Fruit fly (Drosophila melanogaster) whole organism, embryonic: ENCODE measurements around the gene msn.

Experiments used
- CG13296 ChIP-seq: fragments of 200-800 bp; sonication (Bioruptor generic); optimal IDR thresholded peaks from 3 replicates; lab custom pipeline; 2018; ENCODE audit warnings: missing biosample characterization, mild to moderate bottlenecking, missing genetic modification characterization
- CG17802 ChIP-seq: fragments of 200-800 bp; sonication (Bioruptor generic); optimal IDR thresholded peaks from 2 replicates; lab custom pipeline; 2018; ENCODE audit warnings: missing biosample characterization, mild to moderate bottlenecking, missing genetic modification characterization, moderate library complexity
- CG2120 ChIP-seq: fragments of 200-800 bp; sonication (Bioruptor generic); optimal IDR thresholded peaks from 3 replicates; lab custom pipeline; 2016; ENCODE audit warnings: missing biosample characterization, missing genetic modification characterization
- CG8281 ChIP-seq: fragments of 200-800 bp; sonication (Bioruptor generic); optimal IDR thresholded peaks from 2 replicates; lab custom pipeline; 2018; ENCODE audit warnings: missing biosample characterization, mild to moderate bottlenecking, missing genetic modification characterization, moderate library complexity
- CG8765 ChIP-seq: fragments of 200-800 bp; sonication (Bioruptor generic); IDR thresholded peaks from 2 replicates; pipeline ENCODE4 v1.3.6; 2022; ENCODE audit warnings: missing biosample characterization, missing genetic modification characterization
- Ets65A ChIP-seq: fragments of 200-800 bp; sonication (Bioruptor generic); peaks from one replicate; lab custom pipeline; 2016; ENCODE audit warnings: missing biosample characterization, missing genetic modification characterization
- Sin3A ChIP-seq: fragments of >200 bp; optimal IDR thresholded peaks from 2 replicates; lab custom pipeline; 2018
- crc ChIP-seq: fragments of 200-800 bp; sonication (Bioruptor generic); optimal IDR thresholded peaks from 2 replicates; lab custom pipeline; 2016; ENCODE audit warnings: missing biosample characterization, missing genetic modification characterization
- croc ChIP-seq: fragments of 200-800 bp; sonication (Bioruptor generic); conservative IDR thresholded peaks from 3 replicates; pipeline ENCODE4 v1.3.6; 2022; ENCODE audit warnings: missing biosample characterization, missing genetic modification characterization
- ems ChIP-seq: fragments of 200-800 bp; sonication (Bioruptor generic); optimal IDR thresholded peaks from 3 replicates; lab custom pipeline; 2016; ENCODE audit warnings: missing biosample characterization, missing genetic modification characterization
- lov ChIP-seq, 2 experiments: fragments of 200-800 bp in 1 of 2; fragments of >200 bp in 1 of 2; sonication (Bioruptor generic) in 1 of 2; IDR thresholded peaks in 1 of 2; optimal IDR thresholded peaks in 1 of 2; 2 replicates in 1 of 2; 3 replicates in 1 of 2; pipeline versions ENCODE4 v1.3.6 to Lab custom; 2017 to 2022; ENCODE audit warnings: missing biosample characterization in 1 of 2, missing genetic modification characterization in 1 of 2
- tgo ChIP-seq: fragments of 200-800 bp; sonication (Bioruptor generic); IDR thresholded peaks from 3 replicates; pipeline ENCODE4 v1.3.6; 2022; ENCODE audit warnings: missing biosample characterization, missing genetic modification characterization
- tio ChIP-seq: fragments of 200-800 bp; sonication (Bioruptor generic); optimal IDR thresholded peaks from 2 replicates; lab custom pipeline; 2017; ENCODE audit warnings: missing biosample characterization, missing genetic modification characterization, inconsistent platforms
- toy ChIP-seq: fragments of 200-800 bp; sonication (Bioruptor generic); IDR thresholded peaks from 2 replicates; pipeline ENCODE4 v1.3.6; 2022; ENCODE audit warnings: missing biosample characterization, missing genetic modification characterization

DNA sequence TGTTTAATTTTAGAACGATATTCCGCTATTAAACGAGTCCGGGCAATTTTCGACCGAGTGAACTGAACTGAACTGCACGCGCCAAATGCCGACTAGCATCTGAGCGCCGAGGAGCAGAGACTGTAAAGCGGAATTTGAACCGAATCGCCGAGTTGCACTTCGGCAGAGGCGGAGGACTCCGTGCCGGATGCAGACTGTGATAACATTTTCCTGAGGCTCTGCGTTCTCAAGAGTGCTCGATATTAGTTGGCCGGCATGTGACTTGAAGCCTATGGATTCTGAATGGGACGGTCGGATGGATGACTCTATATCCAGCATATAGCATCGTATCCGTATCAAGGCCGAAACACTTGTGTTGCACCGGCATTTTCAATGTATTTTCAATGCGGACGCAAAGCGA lies 43.6 kb upstream of the msn start, which contains the start of gene Pxn:
- TF ChIP-seq Sin3A (no peak), CG2120 (GFP tag; lab: Kevin White, UChicago) (no peak), tio (GFP tag; lab: Kevin White, UChicago) (no peak), CG17802 (tag; lab: Kevin White, UChicago) (no peak), CG13296 (GFP tag; lab: Kevin White, UChicago) (no peak), ems (GFP tag; lab: Kevin White, UChicago) (no peak), CG8765 (GFP tag; lab: Robert Waterston, UW) (no peak), crc (GFP tag; lab: Kevin White, UChicago) (no peak), tgo (GFP tag; lab: Robert Waterston, UW) (no peak), lov (optimal IDR thresholded peaks at IDR 0.05; lab: Kevin White, UChicago) (no peak), lov (GFP tag; IDR thresholded peaks at IDR 0.05; lab: Robert Waterston, UW) (no peak), toy (no peak), croc (GFP tag; lab: Robert Waterston, UW) (no peak), CG8281 (tag; lab: Kevin White, UChicago) (no peak), Ets65A (GFP tag; lab: Kevin White, UChicago) (no peak)
